Worm (Caenorhabditis elegans) whole organism, young adult: ENCODE results near the gene Y54G2A.40.
"Not testable (repeated sequence)": the region's sequence is repeated elsewhere in the genome, so short reads cannot be mapped to it uniquely, and the experiment has no call there.

Experiments
- F49E8.2 ChIP-seq: sonication (generic microtip); optimal IDR thresholded peaks from 3 replicates; lab custom pipeline; 2017; ENCODE audit warnings: missing genetic modification characterization, mild to moderate bottlenecking, missing compliant biosample characterization, antibody characterized with exemption, moderate library complexity; ENCODE audit not compliant: insufficient read depth
- F52B5.7 ChIP-seq: sonication (generic microtip); optimal IDR thresholded peaks from 2 replicates; lab custom pipeline; 2016; ENCODE audit warnings: mild to moderate bottlenecking, missing genetic modification characterization, missing compliant biosample characterization
- ama-1 ChIP-seq, 3 experiments: fragments of 150-350 bp in 1 of 3; sonication (generic microtip) in 2 of 3; optimal IDR thresholded peaks; 2 replicates each; lab custom pipeline; 2014 to 2018; ENCODE audit warnings: missing biosample characterization in 2 of 3, missing genetic modification characterization in 2 of 3, missing genetic modification reagents in 2 of 3
- hlh-26 ChIP-seq: fragments of 200-800 bp; sonication (Bioruptor generic); conservative IDR thresholded peaks from 2 replicates; pipeline ENCODE4 v1.3.6; 2022; ENCODE audit warnings: missing genetic modification reagents, missing genetic modification characterization, missing compliant biosample characterization
- nhr-80 ChIP-seq: sonication (generic microtip); optimal IDR thresholded peaks from 2 replicates; lab custom pipeline; 2016; ENCODE audit warnings: missing genetic modification characterization, missing compliant biosample characterization
- nhr-90 ChIP-seq: sonication (generic microtip); optimal IDR thresholded peaks from 2 replicates; lab custom pipeline; 2016; ENCODE audit warnings: missing genotype, mild to moderate bottlenecking, missing genetic modification characterization, missing compliant biosample characterization
- snpc-1.3 ChIP-seq: sonication (generic microtip); optimal IDR thresholded peaks from 2 replicates; lab custom pipeline; 2017; ENCODE audit warnings: missing genetic modification characterization, mild to moderate bottlenecking, missing compliant biosample characterization, antibody characterized with exemption, moderate library complexity, missing genotype, missing genetic modification reagents; ENCODE audit not compliant: insufficient read depth
- snpc-4 ChIP-seq, 5 experiments: fragments of 150-350 bp in 1 of 5; sonication (generic microtip) in 4 of 5; optimal IDR thresholded peaks; 2 replicates each; lab custom pipeline; 2014 to 2018; ENCODE audit warnings: missing genetic modification characterization in 5 of 5, missing biosample characterization in 3 of 5, antibody characterized with exemption in 2 of 5, mild to moderate bottlenecking in 2 of 5, missing compliant biosample characterization in 2 of 5, missing genotype in 2 of 5, moderate library complexity in 2 of 5, missing genetic modification reagents in 1 of 5
- tlf-1 ChIP-seq: fragments of 200-800 bp; sonication (Bioruptor generic); optimal IDR thresholded peaks from 2 replicates; lab custom pipeline; 2018; ENCODE audit warnings: mild to moderate bottlenecking, missing genetic modification characterization, missing compliant biosample characterization
- ztf-6 ChIP-seq: fragments of 200-800 bp; sonication (Bioruptor generic); IDR thresholded peaks from 2 replicates; pipeline ENCODE4 v1.3.6; 2022; ENCODE audit warnings: missing genetic modification reagents, missing genetic modification characterization, missing compliant biosample characterization

DNA sequence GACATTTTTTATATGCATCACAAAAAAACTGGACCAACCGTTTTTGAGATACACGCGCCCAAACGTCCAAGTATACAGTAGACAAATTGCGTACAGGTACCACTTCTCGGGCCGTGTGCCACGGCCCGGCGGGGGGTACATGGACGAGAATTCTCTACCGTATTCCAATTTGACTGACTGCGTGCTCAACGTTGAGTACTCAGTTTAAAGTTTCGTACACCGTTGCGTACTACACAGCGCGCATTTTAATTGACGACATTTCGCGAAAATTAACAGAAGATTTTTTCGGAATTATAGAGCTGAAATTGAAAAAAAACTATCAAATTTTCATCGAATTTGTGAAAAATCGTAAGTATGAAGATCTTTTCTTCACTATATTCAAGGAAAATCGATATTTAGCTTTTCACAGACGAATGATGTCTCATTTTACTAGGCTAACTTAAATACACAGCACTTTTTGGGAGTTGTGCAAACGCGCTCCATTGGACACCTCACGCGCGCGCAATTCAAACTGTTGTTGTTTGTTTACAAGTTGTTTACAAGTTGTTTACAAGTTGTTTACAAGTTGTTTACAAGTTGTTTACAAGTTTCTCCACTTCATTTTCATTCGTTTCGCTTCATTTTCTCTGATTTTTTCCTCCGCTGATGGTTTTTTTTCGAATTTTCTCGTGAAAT lies 49.8 kb downstream of the Y54G2A.40 start:
- TF ChIP-seq snpc-4 (GFP tag; optimal IDR thresholded peaks at IDR 0.05; lab: Kevin White, UChicago); nhr-90; ztf-6 (GFP tag; lab: Robert Waterston, UW); ama-1 (optimal IDR thresholded peaks at IDR 0.05; lab: Kevin White, UChicago); ama-1 (GFP tag; optimal IDR thresholded peaks at IDR 0.05; lab: Kevin White, UChicago); nhr-80 (tag; lab: Kevin White, UChicago); snpc-1.3 (tag; lab: Kevin White, UChicago); F52B5.7 (tag; lab: Kevin White, UChicago); hlh-26; F49E8.2 (tag; lab: Kevin White, UChicago): not testable (repeated sequence)
- TF ChIP-seq snpc-4 (tag; optimal IDR thresholded peaks at IDR 0.05; lab: Kevin White, UChicago) (peak in 1 of 4 experiments; percentile 12), tlf-1 (GFP tag; lab: Kevin White, UChicago) (peak; percentile 20)
